Fruit fly (Drosophila melanogaster): Measurements from ENCODE around the gene CG7214.

CG7214 gene

dm6 chr2L:7782788-7783401 is 38.3 kb upstream of the CG7214 start, which contains the start of gene Brd7-9 (continued):
- peak; percentile 47 for TF ChIP-seq amos (GFP tag; IDR thresholded peaks at IDR 0.05; ENCODE audit: partially characterized antibody)
- peak; percentile 29 for TF ChIP-seq salm (tag; optimal IDR thresholded peaks at IDR 0.05)
- TF ChIP-seq NK7.1 (GFP tag; optimal IDR thresholded peaks at IDR 0.05): peak; percentile 73
- peak; percentile 45 for TF ChIP-seq CG15011 (GFP tag; optimal IDR thresholded peaks at IDR 0.05)
- no peak for TF ChIP-seq Hr39 (optimal IDR thresholded peaks at IDR 0.05)
- peak; percentile 70; the same call in 1 of the 3 replicates for TF ChIP-seq gce (GFP tag; IDR thresholded peaks at IDR 0.05)
- TF ChIP-seq en (GFP tag; optimal IDR thresholded peaks at IDR 0.05): peak; percentile 44
- no peak for TF ChIP-seq gt (GFP tag; IDR thresholded peaks at IDR 0.05)
- TF ChIP-seq schlank (tag; optimal IDR thresholded peaks at IDR 0.05): no peak
- no peak for TF ChIP-seq jigr1 (GFP tag; IDR thresholded peaks at IDR 0.05)
- TF ChIP-seq HLH4C (GFP tag; IDR thresholded peaks at IDR 0.05; ENCODE audit: partially characterized antibody): no peak; the same call in 2 of the 3 replicates
- peak; percentile 57 for TF ChIP-seq CG6683 (GFP tag; optimal IDR thresholded peaks at IDR 0.05)
- peak; percentile 73 for TF ChIP-seq Hmr (GFP tag; optimal IDR thresholded peaks at IDR 0.05)
- TF ChIP-seq grn (GFP tag; optimal IDR thresholded peaks at IDR 0.05): no peak
- TF ChIP-seq NFAT (GFP tag; IDR thresholded peaks at IDR 0.05): peak; percentile 84
- TF ChIP-seq gsb-n (tag; optimal IDR thresholded peaks at IDR 0.05): peak; percentile 16
- TF ChIP-seq ara (GFP tag; IDR thresholded peaks at IDR 0.05): peak; percentile 72; the same call in 1 of the 2 replicates
- peak; percentile 78 for TF ChIP-seq CG11696 (GFP tag; IDR thresholded peaks at IDR 0.05)
- TF ChIP-seq wdn (GFP tag; IDR thresholded peaks at IDR 0.05): peak; percentile 70; the same call in 1 of the 2 replicates
- no peak for TF ChIP-seq Myb (GFP tag; optimal IDR thresholded peaks at IDR 0.05)
- peak; percentile 79 for TF ChIP-seq dmrt99B (tag; optimal IDR thresholded peaks at IDR 0.05)
- TF ChIP-seq inv (GFP tag; IDR thresholded peaks at IDR 0.05; ENCODE audit: partially characterized antibody): peak; percentile 30; the same call in 1 of the 2 replicates
- TF ChIP-seq CG11247 (GFP tag; IDR thresholded peaks at IDR 0.05): peak; percentile 80
- peak; percentile 79 for TF ChIP-seq CG9727 (GFP tag; optimal IDR thresholded peaks at IDR 0.05)
- peak; percentile 27 for TF ChIP-seq CG10462 (GFP tag; optimal IDR thresholded peaks at IDR 0.05)
- peak; percentile 64 for TF ChIP-seq mam (GFP tag; optimal IDR thresholded peaks at IDR 0.05)
- TF ChIP-seq Aef1 (GFP tag; IDR thresholded peaks at IDR 0.05): peak; percentile 60
- 0 out of 2 replicates have a peak, but pooled peaks have one; percentile 40 for TF ChIP-seq nerfin-2 (GFP tag; IDR thresholded peaks at IDR 0.05; ENCODE audit: partially characterized antibody)
- no peak for TF ChIP-seq hb (GFP tag; IDR thresholded peaks at IDR 0.05; ENCODE audit: partially characterized antibody)
- TF ChIP-seq hbn (GFP tag; IDR thresholded peaks at IDR 0.05; ENCODE audit: partially characterized antibody): no peak; the same call in 1 of the 2 replicates
- TF ChIP-seq Sox102F (GFP tag; optimal IDR thresholded peaks at IDR 0.05): peak; percentile 72
- peak; percentile 62 for TF ChIP-seq CG1832 (GFP tag; optimal IDR thresholded peaks at IDR 0.05)
- peak; percentile 38 for TF ChIP-seq CG34376 (GFP tag; optimal IDR thresholded peaks at IDR 0.05)
- TF ChIP-seq onecut (GFP tag; IDR thresholded peaks at IDR 0.05): peak; percentile 73
- TF ChIP-seq CG4854 (GFP tag; optimal IDR thresholded peaks at IDR 0.05): no peak
- peak; percentile 86 for TF ChIP-seq H2.0 (GFP tag; IDR thresholded peaks at IDR 0.05)
- no peak for TF ChIP-seq pfk (GFP tag; optimal IDR thresholded peaks at IDR 0.05)
- peak; percentile 73 for TF ChIP-seq CG18262 (tag; optimal IDR thresholded peaks at IDR 0.05)
- no peak for TF ChIP-seq hkb (optimal IDR thresholded peaks at IDR 0.05)
- TF ChIP-seq hkb (GFP tag; IDR thresholded peaks at IDR 0.05): peak; percentile 91
- TF ChIP-seq CG3163 (GFP tag; optimal IDR thresholded peaks at IDR 0.05): peak; percentile 13
- no peak for TF ChIP-seq CG6791 (GFP tag; IDR thresholded peaks at IDR 0.05; ENCODE audit: partially characterized antibody)
- TF ChIP-seq CG34422 (GFP tag; IDR thresholded peaks at IDR 0.05): peak; percentile 95
- peak; percentile 43 for TF ChIP-seq sna (GFP tag; IDR thresholded peaks at IDR 0.05; ENCODE audit: partially characterized antibody)
- peak; percentile 77 for TF ChIP-seq B-H1 (GFP tag; IDR thresholded peaks at IDR 0.05)
- no peak for TF ChIP-seq kni (GFP tag; optimal IDR thresholded peaks at IDR 0.05)
- peak; percentile 78 for TF ChIP-seq E2f1 (GFP tag; IDR thresholded peaks at IDR 0.05)
- peak; percentile 62 for TF ChIP-seq gcm (GFP tag; optimal IDR thresholded peaks at IDR 0.05)
- TF ChIP-seq chm (GFP tag; IDR thresholded peaks at IDR 0.05): peak; percentile 92
- peak; percentile 55 for TF ChIP-seq pho (GFP tag; optimal IDR thresholded peaks at IDR 0.05)

Data from whole organism, embryonic.